Fruit fly (Drosophila melanogaster): ENCODE results near the gene CG11168.

- TF ChIP-seq CG8478 (optimal IDR thresholded peaks at IDR 0.05) (no peak), CTCF (optimal IDR thresholded peaks at IDR 0.05) (no peak)
These were observed 13.9 kb downstream of the CG11168 start, which contains the start of gene CG11771 for dm6 chr3R:24931856-24932255.

Data from S2 (cell line).